Fruit fly (Drosophila melanogaster): ENCODE results near the gene Or35a.

The Or35a gene

DNA sequence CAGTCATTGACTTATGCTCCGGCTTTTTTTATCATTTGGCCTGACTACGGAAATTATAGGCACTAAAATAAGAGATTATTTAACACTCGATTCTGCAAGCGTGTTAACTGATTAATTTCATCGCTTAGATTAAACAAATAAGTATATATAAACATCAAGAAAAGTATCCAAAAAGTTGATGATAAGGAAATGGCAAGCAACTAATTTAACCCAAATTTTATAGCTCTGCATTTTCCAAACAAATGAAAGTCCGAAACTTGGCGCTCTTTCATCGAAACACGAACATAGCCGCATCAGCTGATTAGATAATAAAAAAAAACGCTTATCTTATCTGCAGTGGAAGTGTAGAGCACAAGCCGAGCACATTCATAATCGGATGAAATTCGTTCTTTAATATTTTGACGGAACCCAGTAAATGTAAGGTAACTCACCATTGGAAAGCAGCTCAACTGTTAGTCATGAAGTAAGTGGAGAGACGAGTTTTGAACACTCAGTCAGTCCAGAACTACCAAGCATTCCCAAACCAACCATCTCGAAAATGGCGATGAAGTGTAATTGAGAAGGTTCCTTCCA is 6.3 kb upstream of the Or35a start, which contains the start of gene CG18480 (continued):
- TF ChIP-seq dm (GFP tag; optimal IDR thresholded peaks at IDR 0.05): peak; percentile 2
- TF ChIP-seq Asciz (GFP tag; optimal IDR thresholded peaks at IDR 0.05): peak; percentile 13
- no peak for TF ChIP-seq Elba2 (GFP tag; optimal IDR thresholded peaks at IDR 0.05)
- peak; percentile 46 for TF ChIP-seq Chrac-16 (GFP tag; optimal IDR thresholded peaks at IDR 0.05)
- TF ChIP-seq CG17829 (tag; optimal IDR thresholded peaks at IDR 0.05): no peak
- TF ChIP-seq Meics (GFP tag; optimal IDR thresholded peaks at IDR 0.05): peak; percentile 59
- no peak for TF ChIP-seq Trl (optimal IDR thresholded peaks at IDR 0.05)
- peak; percentile 45 for TF ChIP-seq Trl (GFP tag; optimal IDR thresholded peaks at IDR 0.05)
- peak; percentile 26; the same call in 1 of the 2 replicates for TF ChIP-seq Adf1 (GFP tag; IDR thresholded peaks at IDR 0.05)
- peak; percentile 31 for TF ChIP-seq CG10209 (GFP tag; optimal IDR thresholded peaks at IDR 0.05)
- 0 out of 2 replicates have a peak, but pooled peaks have one; percentile 15 for TF ChIP-seq wdn (GFP tag; IDR thresholded peaks at IDR 0.05)
- 0 out of 3 replicates have a peak, but pooled peaks have one; percentile 47 for TF ChIP-seq Optix (GFP tag; IDR thresholded peaks at IDR 0.05)
- peak; percentile 21 to 27 for TF ChIP-seq chif (GFP tag; optimal IDR thresholded peaks at IDR 0.05)
- TF ChIP-seq Vsx1 (GFP tag; optimal IDR thresholded peaks at IDR 0.05): no peak
- TF ChIP-seq Six4 (GFP tag; optimal IDR thresholded peaks at IDR 0.05): no peak
- TF ChIP-seq toy (GFP tag; IDR thresholded peaks at IDR 0.05): no peak
- TF ChIP-seq CG17385 (GFP tag; optimal IDR thresholded peaks at IDR 0.05): peak; percentile 47
- peak; percentile 32 for TF ChIP-seq CG3163 (GFP tag; optimal IDR thresholded peaks at IDR 0.05)
- no peak for TF ChIP-seq fd96Cb (tag; optimal IDR thresholded peaks at IDR 0.05)
- TF ChIP-seq sna (GFP tag; IDR thresholded peaks at IDR 0.05; ENCODE audit: partially characterized antibody): no peak
- TF ChIP-seq CG2120 (GFP tag; optimal IDR thresholded peaks at IDR 0.05): peak; percentile 85
- TF ChIP-seq lmd (GFP tag; IDR thresholded peaks at IDR 0.05): peak; percentile 37; the same call in 1 of the 2 replicates
- TF ChIP-seq HLH54F (GFP tag; optimal IDR thresholded peaks at IDR 0.05): peak; percentile 42
- TF ChIP-seq run (tag; optimal IDR thresholded peaks at IDR 0.05): no peak
- peak; percentile 19 for TF ChIP-seq CG11398 (GFP tag; optimal IDR thresholded peaks at IDR 0.05)
- TF ChIP-seq CG10366 (GFP tag; IDR thresholded peaks at IDR 0.05): peak; percentile 55
- TF ChIP-seq CG12155 (GFP tag; optimal IDR thresholded peaks at IDR 0.05): peak; percentile 36
- TF ChIP-seq CHES-1-like (GFP tag; optimal IDR thresholded peaks at IDR 0.05): peak; percentile 47
- TF ChIP-seq caup (GFP tag; optimal IDR thresholded peaks at IDR 0.05; ENCODE audit: severe bottlenecking): peak; percentile 45
- peak; percentile 11 to 36 for TF ChIP-seq Hr51 (GFP tag; optimal IDR thresholded peaks at IDR 0.05)
- peak; percentile 58 for TF ChIP-seq zfh2 (GFP tag; optimal IDR thresholded peaks at IDR 0.05)
- 0 out of 3 replicates have a peak, but pooled peaks have one; percentile 45 for TF ChIP-seq otp (GFP tag; IDR thresholded peaks at IDR 0.05)
- TF ChIP-seq CG12769 (tag; optimal IDR thresholded peaks at IDR 0.05): peak; percentile 57
- TF ChIP-seq pum (GFP tag; optimal IDR thresholded peaks at IDR 0.05): peak; percentile 24
- TF ChIP-seq CG17612 (GFP tag; IDR thresholded peaks at IDR 0.05): 0 out of 2 replicates have a peak, but pooled peaks have one; percentile 22
- peak; percentile 7 for TF ChIP-seq CG10654 (GFP tag; optimal IDR thresholded peaks at IDR 0.05)
- TF ChIP-seq bab2 (GFP tag; optimal IDR thresholded peaks at IDR 0.05): peak; percentile 39
- peak; percentile 83 for TF ChIP-seq Rfx (GFP tag; IDR thresholded peaks at IDR 0.05)
- peak; percentile 29 for TF ChIP-seq CG34376 (GFP tag; optimal IDR thresholded peaks at IDR 0.05)
- TF ChIP-seq CG15073 (GFP tag; optimal IDR thresholded peaks at IDR 0.05): no peak
- TF ChIP-seq CG14441 (GFP tag; IDR thresholded peaks at IDR 0.05): 0 out of 2 replicates have a peak, but pooled peaks have one; percentile 32
- TF ChIP-seq CG17361 (GFP tag; IDR thresholded peaks at IDR 0.05): no peak
- peak; percentile 50 for TF ChIP-seq CG13894 (tag; optimal IDR thresholded peaks at IDR 0.05)
- TF ChIP-seq crp (GFP tag; optimal IDR thresholded peaks at IDR 0.05): peak in 1 of 2 experiments; percentile 25
- TF ChIP-seq CG8944 (GFP tag; optimal IDR thresholded peaks at IDR 0.05): no peak
- peak; percentile 30 for TF ChIP-seq Sox102F (GFP tag; optimal IDR thresholded peaks at IDR 0.05)
- no peak for TF ChIP-seq Hr78 (GFP tag; optimal IDR thresholded peaks at IDR 0.05)
- peak; percentile 33 for TF ChIP-seq CG12071 (GFP tag; optimal IDR thresholded peaks at IDR 0.05)

Measured in whole organism, embryonic.